Worm (Caenorhabditis elegans) whole organism, L3 larva: ENCODE results near the gene F19B10.3.

Source experiments
- R02D3.7 ChIP-seq: fragments of 150-350 bp; optimal IDR thresholded peaks from 2 replicates; lab custom pipeline; 2014; ENCODE audit warnings: missing biosample characterization, missing genetic modification characterization
- ZK546.5 ChIP-seq: sonication (generic microtip); optimal IDR thresholded peaks from 2 replicates; lab custom pipeline; 2017; ENCODE audit warnings: missing biosample characterization, missing genetic modification characterization
- aly-2 ChIP-seq: fragments of 150-350 bp; optimal IDR thresholded peaks from 2 replicates; lab custom pipeline; 2014; ENCODE audit warnings: missing biosample characterization, missing genetic modification characterization
- ama-1 ChIP-seq: fragments of 150-350 bp; optimal IDR thresholded peaks from 2 replicates; lab custom pipeline; 2018
- ceh-16 ChIP-seq: sonication (generic microtip); optimal IDR thresholded peaks from 2 replicates; lab custom pipeline; 2017; ENCODE audit warnings: missing biosample characterization, missing genetic modification characterization
- ceh-28 ChIP-seq: fragments of 150-350 bp; optimal IDR thresholded peaks from 2 replicates; lab custom pipeline; 2014; ENCODE audit warnings: missing biosample characterization, missing genetic modification reagents, missing genetic modification characterization
- ceh-82 ChIP-seq: fragments of 150-350 bp; optimal IDR thresholded peaks from 2 replicates; lab custom pipeline; 2014; ENCODE audit warnings: missing biosample characterization, missing genetic modification characterization
- egl-27 ChIP-seq: sonication (generic microtip); optimal IDR thresholded peaks from 4 replicates; lab custom pipeline; 2017; ENCODE audit warnings: missing biosample characterization, missing genetic modification reagents, missing genetic modification characterization
- elt-1 ChIP-seq: fragments of 150-350 bp; optimal IDR thresholded peaks from 2 replicates; lab custom pipeline; 2014; ENCODE audit warnings: missing biosample characterization, missing genetic modification characterization
- elt-2 ChIP-seq: sonication (generic microtip); optimal IDR thresholded peaks from 2 replicates; lab custom pipeline; 2016; ENCODE audit warnings: missing genetic modification reagents, mild to moderate bottlenecking, missing genetic modification characterization, missing compliant biosample characterization
- elt-3 ChIP-seq, 3 experiments: fragments of 150-350 bp in 1 of 3; sonication (generic microtip) in 2 of 3; optimal IDR thresholded peaks; 2 replicates in 2 of 3; 4 replicates in 1 of 3; lab custom pipeline; 2014 to 2017; ENCODE audit warnings: missing biosample characterization in 3 of 3, missing genetic modification characterization in 3 of 3
- eor-1 ChIP-seq, 2 experiments: fragments of 150-350 bp; optimal IDR thresholded peaks; 2 replicates each; lab custom pipeline; 2014 to 2018; ENCODE audit warnings: missing biosample characterization in 2 of 2, missing genetic modification characterization in 2 of 2
- fkh-10 ChIP-seq: sonication (generic microtip); optimal IDR thresholded peaks from 2 replicates; lab custom pipeline; 2017; ENCODE audit warnings: missing biosample characterization, missing genetic modification reagents, missing genetic modification characterization
- hmg-11 ChIP-seq: sonication (generic microtip); optimal IDR thresholded peaks from 2 replicates; lab custom pipeline; 2016; ENCODE audit warnings: missing genetic modification characterization, missing compliant biosample characterization
- lin-15B ChIP-seq: fragments of 150-350 bp; optimal IDR thresholded peaks from 2 replicates; lab custom pipeline; 2014; ENCODE audit warnings: missing biosample characterization, missing genetic modification characterization
- lin-39 ChIP-seq: fragments of 150-350 bp; optimal IDR thresholded peaks from 2 replicates; lab custom pipeline; 2018; ENCODE audit warnings: missing biosample characterization, missing genetic modification reagents, missing genetic modification characterization
- lsy-12 ChIP-seq: sonication (generic microtip); optimal IDR thresholded peaks from 2 replicates; lab custom pipeline; 2016; ENCODE audit warnings: mild to moderate bottlenecking, missing genetic modification characterization, missing compliant biosample characterization
- mdl-1 ChIP-seq: fragments of 150-350 bp; optimal IDR thresholded peaks from 2 replicates; lab custom pipeline; 2014; ENCODE audit warnings: missing biosample characterization, missing genetic modification characterization
- mml-1 ChIP-seq: fragments of 150-350 bp; sonication (generic microtip); optimal IDR thresholded peaks from 3 replicates; lab custom pipeline; 2014; ENCODE audit warnings: missing biosample characterization, missing genetic modification characterization
- nfya-1 ChIP-seq: sonication (generic microtip); optimal IDR thresholded peaks from 2 replicates; lab custom pipeline; 2017; ENCODE audit warnings: missing genetic modification characterization, mild to moderate bottlenecking, missing compliant biosample characterization, antibody characterized with exemption, moderate library complexity; ENCODE audit not compliant: insufficient read depth
- nhr-11 ChIP-seq: fragments of 150-350 bp; optimal IDR thresholded peaks from 2 replicates; lab custom pipeline; 2014; ENCODE audit warnings: missing biosample characterization, missing genetic modification characterization
- nhr-12 ChIP-seq: fragments of 150-350 bp; optimal IDR thresholded peaks from 2 replicates; lab custom pipeline; 2014; ENCODE audit warnings: missing biosample characterization, missing genetic modification characterization
- nhr-28 ChIP-seq: fragments of 150-350 bp; optimal IDR thresholded peaks from 2 replicates; lab custom pipeline; 2014; ENCODE audit warnings: missing biosample characterization, missing genetic modification characterization
- nhr-67 ChIP-seq: fragments of 150-350 bp; optimal IDR thresholded peaks from 2 replicates; lab custom pipeline; 2014; ENCODE audit warnings: missing biosample characterization, missing genetic modification characterization
- nhr-76 ChIP-seq: fragments of 150-350 bp; sonication (generic microtip); optimal IDR thresholded peaks from 5 replicates; lab custom pipeline; 2014; ENCODE audit warnings: missing biosample characterization, missing genetic modification characterization
- nhr-77 ChIP-seq: fragments of 150-350 bp; optimal IDR thresholded peaks from 2 replicates; lab custom pipeline; 2014; ENCODE audit warnings: missing biosample characterization, missing genetic modification characterization
- pha-4 ChIP-seq: fragments of 150-350 bp; optimal IDR thresholded peaks from 2 replicates; lab custom pipeline; 2014; ENCODE audit warnings: missing biosample characterization, missing genetic modification reagents, missing genetic modification characterization
- pqm-1 ChIP-seq: fragments of 150-350 bp; optimal IDR thresholded peaks from 2 replicates; lab custom pipeline; 2017; ENCODE audit warnings: missing biosample characterization, missing genetic modification characterization, inconsistent platforms
- sea-2 ChIP-seq: fragments of 150-350 bp; sonication (generic microtip); optimal IDR thresholded peaks from 4 replicates; lab custom pipeline; 2014; ENCODE audit warnings: missing biosample characterization, missing genetic modification reagents, missing genetic modification characterization
- skn-1 ChIP-seq: fragments of 150-350 bp; optimal IDR thresholded peaks from 2 replicates; lab custom pipeline; 2014; ENCODE audit warnings: missing biosample characterization, missing genetic modification characterization
- snpc-4 ChIP-seq: fragments of 150-350 bp; optimal IDR thresholded peaks from 2 replicates; lab custom pipeline; 2014; ENCODE audit warnings: missing biosample characterization, missing genetic modification characterization
- tbx-2 ChIP-seq: sonication (generic microtip); optimal IDR thresholded peaks from 2 replicates; lab custom pipeline; 2016; ENCODE audit warnings: mild to moderate bottlenecking, missing genetic modification characterization, missing compliant biosample characterization
- unc-62 ChIP-seq: fragments of 150-350 bp; sonication (generic microtip); optimal IDR thresholded peaks from 4 replicates; lab custom pipeline; 2014; ENCODE audit warnings: missing biosample characterization, missing genetic modification reagents, missing genetic modification characterization
- zag-1 ChIP-seq: fragments of 150-350 bp; optimal IDR thresholded peaks from 2 replicates; lab custom pipeline; 2014; ENCODE audit warnings: missing biosample characterization, missing genetic modification characterization
- ztf-11 ChIP-seq: fragments of 150-350 bp; optimal IDR thresholded peaks from 2 replicates; lab custom pipeline; 2014; ENCODE audit warnings: missing biosample characterization, missing genetic modification characterization

Gene F19B10.3

ce11 chrII:3630810-3631209 is 33.8 kb upstream of the F19B10.3 start, which contains the start of gene M151.2:
TSS of gene M151.2 (plus strand) at chrII:3631110.
- TF ChIP-seq fkh-10 (GFP tag; lab: Kevin White, UChicago), result no peak
- no peak for TF ChIP-seq nhr-11 (tag; lab: Kevin White, UChicago)
- TF ChIP-seq lin-39 (tag; lab: Kevin White, UChicago), result no peak
- TF ChIP-seq tbx-2 (tag; lab: Kevin White, UChicago), result no peak
- no peak for TF ChIP-seq pqm-1 (tag; lab: Kevin White, UChicago)
- TF ChIP-seq ceh-16, result no peak
- TF ChIP-seq eor-1 (tag; optimal IDR thresholded peaks at IDR 0.05; lab: Kevin White, UChicago), result no peak
- TF ChIP-seq ztf-11 (tag; lab: Kevin White, UChicago), result no peak
- no peak for TF ChIP-seq lin-15B
- TF ChIP-seq sea-2, result no peak
- TF ChIP-seq nhr-76, result no peak
- TF ChIP-seq elt-2 (tag; lab: Kevin White, UChicago), result no peak
- TF ChIP-seq mml-1 (tag; lab: Kevin White, UChicago), result no peak
- TF ChIP-seq lsy-12 (tag; lab: Kevin White, UChicago), result no peak
- no peak for TF ChIP-seq ceh-28 (tag; lab: Kevin White, UChicago)

ce11 chrII:3634765-3635164 is 29.8 kb upstream of the F19B10.3 start:
- TF ChIP-seq pqm-1 (tag; lab: Kevin White, UChicago) (no peak), R02D3.7 (no peak), tbx-2 (tag; lab: Kevin White, UChicago) (no peak)
- TF ChIP-seq, all 47 proteins: peak for 0

- TF ChIP-seq pha-4 (tag; lab: Kevin White, UChicago), result no peak
- no peak for TF ChIP-seq ztf-11 (tag; lab: Kevin White, UChicago)
- no peak for TF ChIP-seq eor-1 (tag; optimal IDR thresholded peaks at IDR 0.05; lab: Kevin White, UChicago)
- TF ChIP-seq nhr-12 (tag; lab: Kevin White, UChicago), result no peak
- TF ChIP-seq, all 47 proteins: peak for 0
Observed at ce11 chrII:3639238-3639637, 25.3 kb upstream of the F19B10.3 start, which contains the start of gene fbxb-31. TSS of gene fbxb-31 (minus strand) at chrII:3639338.

ce11 chrII:3640197-3640596 is 24.4 kb upstream of the F19B10.3 start, which contains the start of gene M151.10:
TSS of gene M151.10 (minus strand) at chrII:3640297.
- TF ChIP-seq fkh-10 (GFP tag; lab: Kevin White, UChicago), result no peak
- no peak for TF ChIP-seq mdl-1 (tag; lab: Kevin White, UChicago)
- TF ChIP-seq ztf-11 (tag; lab: Kevin White, UChicago), result no peak
- TF ChIP-seq mml-1 (tag; lab: Kevin White, UChicago), result no peak
- no peak for TF ChIP-seq eor-1 (tag; optimal IDR thresholded peaks at IDR 0.05; lab: Kevin White, UChicago)
- no peak for TF ChIP-seq nhr-67 (tag; lab: Kevin White, UChicago)
- TF ChIP-seq lin-39 (tag; lab: Kevin White, UChicago), result no peak
- TF ChIP-seq nfya-1, result no peak
- no peak for TF ChIP-seq ceh-28 (tag; lab: Kevin White, UChicago)
- no peak for TF ChIP-seq zag-1 (tag; lab: Kevin White, UChicago)
- TF ChIP-seq aly-2 (tag; lab: Kevin White, UChicago), result no peak
- TF ChIP-seq nhr-77 (tag; lab: Kevin White, UChicago), result no peak
- no peak for TF ChIP-seq skn-1 (tag; lab: Kevin White, UChicago)
- TF ChIP-seq, all 47 proteins: peak for 0

- TF ChIP-seq ztf-11 (tag; lab: Kevin White, UChicago) (no peak), nhr-12 (tag; lab: Kevin White, UChicago) (no peak), nhr-28 (tag; lab: Kevin White, UChicago) (no peak), hmg-11 (tag; lab: Kevin White, UChicago) (no peak), elt-1 (tag; lab: Kevin White, UChicago) (no peak), elt-3 (tag; optimal IDR thresholded peaks at IDR 0.05; lab: Kevin White, UChicago) (no peak), ZK546.5 (tag; lab: Kevin White, UChicago) (no peak), lin-39 (tag; lab: Kevin White, UChicago) (no peak), ceh-82 (no peak), mdl-1 (tag; lab: Kevin White, UChicago) (no peak), ama-1 (no peak), nhr-77 (tag; lab: Kevin White, UChicago) (no peak), eor-1 (tag; optimal IDR thresholded peaks at IDR 0.05; lab: Kevin White, UChicago) (no peak), R02D3.7 (no peak), nhr-11 (tag; lab: Kevin White, UChicago) (no peak), elt-2 (tag; lab: Kevin White, UChicago) (no peak), unc-62 (GFP tag; lab: Kevin White, UChicago) (no peak), snpc-4 (tag; lab: Kevin White, UChicago) (no peak), egl-27 (no peak), sea-2 (no peak)
Observed at ce11 chrII:3641197-3641596, 23.4 kb upstream of the F19B10.3 start, which contains the start of gene M151.1. TSS of gene M151.1 (plus strand) at chrII:3641497.
